Fruit fly (Drosophila melanogaster) whole organism, adult: ENCODE measurements around the gene CG42369.

Experiments
- CG11617 ChIP-seq: fragments of 200-800 bp; sonication (Bioruptor generic); optimal IDR thresholded peaks from 2 replicates; lab custom pipeline; 2017; ENCODE audit warnings: mild to moderate bottlenecking, missing biosample characterization, missing genetic modification reagents, missing genetic modification characterization
- CG12768 ChIP-seq: fragments of 200-800 bp; sonication (Bioruptor generic); optimal IDR thresholded peaks from 2 replicates; lab custom pipeline; 2017; ENCODE audit warnings: missing biosample characterization, missing genetic modification characterization, mild to moderate bottlenecking, moderate library complexity, missing genetic modification reagents
- CG14711 ChIP-seq: fragments of 200-800 bp; sonication (Bioruptor generic); optimal IDR thresholded peaks from 2 replicates; lab custom pipeline; 2018; ENCODE audit warnings: missing biosample characterization, mild to moderate bottlenecking, missing genetic modification characterization, moderate library complexity
- CG1620 ChIP-seq: fragments of 200-800 bp; sonication (Bioruptor generic); optimal IDR thresholded peaks from 2 replicates; lab custom pipeline; 2016; ENCODE audit warnings: missing biosample characterization, missing genetic modification characterization
- CG33017 ChIP-seq: fragments of 200-800 bp; sonication (Bioruptor generic); optimal IDR thresholded peaks from 2 replicates; lab custom pipeline; 2018; ENCODE audit warnings: missing biosample characterization, mild to moderate bottlenecking, missing genetic modification characterization, moderate library complexity
- CG5204 ChIP-seq: fragments of 200-800 bp; sonication (Bioruptor generic); optimal IDR thresholded peaks from 2 replicates; lab custom pipeline; 2016; ENCODE audit warnings: missing biosample characterization, missing genetic modification characterization
- CG7045 ChIP-seq: fragments of 200-800 bp; sonication (Bioruptor generic); optimal IDR thresholded peaks from 2 replicates; lab custom pipeline; 2017; ENCODE audit warnings: missing biosample characterization, mild to moderate bottlenecking, missing genetic modification characterization
- CG7101 ChIP-seq: fragments of 200-800 bp; sonication (Bioruptor generic); optimal IDR thresholded peaks from 2 replicates; lab custom pipeline; 2018; ENCODE audit warnings: missing biosample characterization, mild to moderate bottlenecking, missing genetic modification characterization, moderate library complexity
- Clk ChIP-seq: fragments of 200-800 bp; sonication (Bioruptor generic); optimal IDR thresholded peaks from 2 replicates; lab custom pipeline; 2017; ENCODE audit warnings: missing biosample characterization, missing genetic modification characterization
- Crg-1 ChIP-seq: fragments of 200-800 bp; sonication (Bioruptor generic); optimal IDR thresholded peaks from 2 replicates; lab custom pipeline; 2016; ENCODE audit warnings: missing biosample characterization, missing genetic modification characterization
- Hr96 ChIP-seq: fragments of 200-800 bp; sonication (Bioruptor generic); optimal IDR thresholded peaks from 2 replicates; lab custom pipeline; 2016; ENCODE audit warnings: missing biosample characterization, missing genetic modification characterization
- Mnt ChIP-seq: fragments of 200-800 bp; sonication (Bioruptor generic); optimal IDR thresholded peaks from 2 replicates; lab custom pipeline; 2016; ENCODE audit warnings: missing biosample characterization, mild to moderate bottlenecking, missing genetic modification characterization
- bab1 ChIP-seq: fragments of 200-800 bp; sonication (Bioruptor generic); optimal IDR thresholded peaks from 3 replicates; lab custom pipeline; 2019; ENCODE audit warnings: missing biosample characterization, mild to moderate bottlenecking, missing genetic modification characterization, moderate library complexity
- cic ChIP-seq: fragments of 200-800 bp; sonication (Bioruptor generic); optimal IDR thresholded peaks from 2 replicates; lab custom pipeline; 2017; ENCODE audit warnings: missing biosample characterization, mild to moderate bottlenecking, missing genetic modification characterization, moderate library complexity
- cnc ChIP-seq, 2 experiments: fragments of >200 bp; optimal IDR thresholded peaks; 2 replicates each; lab custom pipeline; 2017
- kay ChIP-seq: fragments of 200-800 bp; sonication (Bioruptor generic); peaks from one replicate; lab custom pipeline; 2016; ENCODE audit warnings: missing biosample characterization, missing genetic modification characterization, borderline replicate concordance
- ovo ChIP-seq: fragments of 200-800 bp; sonication (Bioruptor generic); optimal IDR thresholded peaks from 2 replicates; lab custom pipeline; 2016; ENCODE audit warnings: missing biosample characterization, missing genetic modification characterization
- pad ChIP-seq: fragments of 200-800 bp; sonication (Bioruptor generic); optimal IDR thresholded peaks from 3 replicates; lab custom pipeline; 2017; ENCODE audit warnings: missing biosample characterization, missing genetic modification characterization, mild to moderate bottlenecking, moderate library complexity, missing genetic modification reagents
- tj ChIP-seq: fragments of 200-800 bp; sonication (Bioruptor generic); optimal IDR thresholded peaks from 3 replicates; lab custom pipeline; 2017; ENCODE audit warnings: missing biosample characterization, mild to moderate bottlenecking, missing genetic modification characterization, moderate library complexity
- toe ChIP-seq: fragments of 200-800 bp; sonication (Bioruptor generic); optimal IDR thresholded peaks from 2 replicates; lab custom pipeline; 2016; ENCODE audit warnings: missing biosample characterization, missing genetic modification characterization

The CG42369 gene

DNA sequence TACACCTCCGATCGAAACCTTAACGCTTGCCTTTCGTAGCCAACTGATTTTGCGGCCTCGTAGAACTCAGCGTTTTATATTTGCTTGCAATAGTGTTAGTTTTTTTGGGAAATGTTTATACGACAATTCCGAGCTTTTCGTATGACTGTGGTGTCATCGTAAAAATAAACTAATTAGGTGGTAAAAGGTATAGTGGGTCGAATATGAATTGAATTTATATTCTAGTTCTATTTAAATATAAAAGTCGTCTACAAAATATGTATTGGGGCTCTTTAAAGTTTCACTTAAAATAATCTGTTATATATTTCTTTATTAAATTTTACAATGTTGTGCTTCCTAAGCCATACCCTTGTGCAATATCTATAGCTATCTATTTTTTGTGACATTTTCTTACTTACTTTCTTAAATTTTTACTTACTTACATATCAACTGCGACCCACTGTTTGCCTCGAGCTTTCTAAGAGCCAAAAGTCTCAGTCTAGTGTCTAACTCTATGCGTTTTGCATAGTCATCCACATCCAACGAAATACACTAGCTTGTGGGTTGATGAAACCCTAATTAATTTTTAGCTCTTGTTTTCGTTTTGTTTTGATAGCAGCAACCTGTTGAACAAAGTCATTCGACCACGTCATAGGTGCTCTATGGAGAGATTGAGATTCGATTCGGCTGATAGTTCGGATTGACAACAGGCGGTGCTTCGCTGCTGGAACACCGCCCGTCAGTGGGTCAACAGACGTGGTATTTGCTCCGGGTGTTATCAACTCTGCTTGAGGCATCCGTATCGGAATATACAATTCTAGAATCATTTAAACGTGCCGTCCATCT, 45.9 kb downstream of the CG42369 start, which contains the start of gene CG9498:
CG9498 (minus strand) TSS at position 51 of the 825 bp plus-strand sequence.
- TF ChIP-seq cnc (optimal IDR thresholded peaks at IDR 0.05; lab: Kevin White, UChicago) = peak in 1 of 2 experiments; percentile 90
- peak; percentile 93 for TF ChIP-seq CG7101 (tag; lab: Kevin White, UChicago)
- peak; percentile 89 for TF ChIP-seq CG11617 (GFP tag; lab: Kevin White, UChicago)
- TF ChIP-seq CG12768 (GFP tag; lab: Kevin White, UChicago) = peak; percentile 96
- TF ChIP-seq Mnt (GFP tag; lab: Kevin White, UChicago) = peak; percentile 13
- TF ChIP-seq Crg-1 (GFP tag; lab: Kevin White, UChicago) = peak; percentile 31
- peak; percentile 47 for TF ChIP-seq CG7045 (GFP tag; lab: Kevin White, UChicago)
- TF ChIP-seq pad (GFP tag; lab: Kevin White, UChicago) = peak; percentile 80
- peak; percentile 86 for TF ChIP-seq CG14711 (tag; lab: Kevin White, UChicago)
- no peak for TF ChIP-seq bab1 (GFP tag; lab: Kevin White, UChicago)
- peak; percentile 2 for TF ChIP-seq ovo
- TF ChIP-seq toe (GFP tag; lab: Kevin White, UChicago) = peak; percentile 38
- TF ChIP-seq cic (GFP tag; lab: Kevin White, UChicago) = peak; percentile 34
- no peak for TF ChIP-seq CG1620 (GFP tag; lab: Kevin White, UChicago)
- TF ChIP-seq CG5204 = peak; percentile 72
- peak; percentile 32 for TF ChIP-seq Hr96 (GFP tag; lab: Kevin White, UChicago)
- TF ChIP-seq kay = peak; percentile 52
- peak; percentile 61 for TF ChIP-seq tj (GFP tag; lab: Kevin White, UChicago)
- peak; percentile 97 for TF ChIP-seq CG33017
- TF ChIP-seq Clk (GFP tag; lab: Kevin White, UChicago) = peak; percentile 91

DNA sequence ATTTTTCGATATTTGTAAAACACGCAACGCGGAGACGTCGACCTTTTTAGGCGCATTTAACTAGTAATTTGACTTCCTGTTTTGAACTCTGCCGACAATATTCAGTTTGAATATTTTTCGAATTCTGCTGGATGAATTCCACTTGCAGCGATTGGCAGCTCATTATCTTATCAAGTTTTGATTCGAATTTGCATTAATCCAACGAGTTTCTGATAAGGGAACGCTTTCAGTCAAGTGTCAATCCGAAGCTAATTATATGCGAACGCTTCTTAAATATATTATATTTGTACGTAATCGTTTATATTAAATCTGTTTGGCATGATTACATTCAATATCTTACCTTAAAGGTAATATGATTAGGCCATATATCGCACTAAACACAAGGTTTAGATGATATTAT, 48.7 kb downstream of the CG42369 start, which contains the start of gene CG9497:
CG9497 (minus strand) TSS at position 101 of the 400 bp plus-strand sequence.
- TF ChIP-seq CG14711 (tag; lab: Kevin White, UChicago) = no peak
- TF ChIP-seq ovo = no peak
- peak; percentile 74 for TF ChIP-seq kay
- TF ChIP-seq CG12768 (GFP tag; lab: Kevin White, UChicago) = no peak
- TF ChIP-seq CG1620 (GFP tag; lab: Kevin White, UChicago) = no peak
- no peak for TF ChIP-seq tj (GFP tag; lab: Kevin White, UChicago)
